Worm (Caenorhabditis elegans) whole organism, L2 larva: ENCODE measurements around the gene pyr-1.

ENCODE experiments used
- C34F6.9 ChIP-seq: fragments of 150-350 bp; optimal IDR thresholded peaks from 2 replicates; lab custom pipeline; 2014; ENCODE audit warnings: missing biosample characterization, missing genetic modification characterization
- F13H6.1 ChIP-seq: sonication (generic microtip); optimal IDR thresholded peaks from 2 replicates; lab custom pipeline; 2016; ENCODE audit warnings: missing genetic modification characterization, missing compliant biosample characterization
- R02D3.7 ChIP-seq: fragments of 150-350 bp; optimal IDR thresholded peaks from 2 replicates; lab custom pipeline; 2014; ENCODE audit warnings: missing biosample characterization, missing genetic modification characterization
- Y55F3AM.14 ChIP-seq: fragments of 200-800 bp; sonication (Bioruptor generic); optimal IDR thresholded peaks from 2 replicates; lab custom pipeline; 2018; ENCODE audit warnings: mild to moderate bottlenecking, missing genetic modification characterization, missing compliant biosample characterization
- ZK546.5 ChIP-seq: sonication (generic microtip); optimal IDR thresholded peaks from 2 replicates; lab custom pipeline; 2017; ENCODE audit warnings: missing biosample characterization, missing genetic modification characterization
- alr-1 ChIP-seq: fragments of 150-350 bp; optimal IDR thresholded peaks from 2 replicates; lab custom pipeline; 2014; ENCODE audit warnings: missing biosample characterization, missing genetic modification characterization
- aly-2 ChIP-seq: fragments of 150-350 bp; optimal IDR thresholded peaks from 2 replicates; lab custom pipeline; 2014; ENCODE audit warnings: missing biosample characterization, missing genetic modification characterization
- ama-1 ChIP-seq: fragments of 150-350 bp; optimal IDR thresholded peaks from 2 replicates; lab custom pipeline; 2018; ENCODE audit warnings: inconsistent platforms
- ceh-16 ChIP-seq: fragments of 150-350 bp; optimal IDR thresholded peaks from 2 replicates; lab custom pipeline; 2014; ENCODE audit warnings: missing biosample characterization, missing genetic modification characterization
- ceh-82 ChIP-seq: fragments of 150-350 bp; optimal IDR thresholded peaks from 2 replicates; lab custom pipeline; 2014; ENCODE audit warnings: missing biosample characterization, missing genetic modification characterization
- crh-2 ChIP-seq: sonication (generic microtip); optimal IDR thresholded peaks from 2 replicates; lab custom pipeline; 2017; ENCODE audit warnings: missing biosample characterization, missing genetic modification characterization
- dmd-4 ChIP-seq: sonication (generic microtip); optimal IDR thresholded peaks from 2 replicates; lab custom pipeline; 2017; ENCODE audit warnings: missing biosample characterization, missing genetic modification characterization
- elt-1 ChIP-seq: fragments of 150-350 bp; optimal IDR thresholded peaks from 2 replicates; lab custom pipeline; 2014; ENCODE audit warnings: missing biosample characterization, missing genetic modification characterization
- elt-3 ChIP-seq: sonication (generic microtip); optimal IDR thresholded peaks from 2 replicates; lab custom pipeline; 2017; ENCODE audit warnings: missing biosample characterization, missing genetic modification characterization
- fos-1 ChIP-seq: fragments of 150-350 bp; optimal IDR thresholded peaks from 2 replicates; lab custom pipeline; 2014; ENCODE audit warnings: missing biosample characterization, missing genetic modification characterization
- gmeb-1 ChIP-seq: fragments of 150-350 bp; optimal IDR thresholded peaks from 2 replicates; lab custom pipeline; 2014; ENCODE audit warnings: missing biosample characterization, missing genetic modification characterization
- lsy-2 ChIP-seq, 2 experiments: fragments of 150-350 bp in 1 of 2; sonication (generic microtip) in 1 of 2; optimal IDR thresholded peaks; 2 replicates each; lab custom pipeline; 2014 to 2017; ENCODE audit warnings: missing biosample characterization in 2 of 2, missing genetic modification characterization in 2 of 2
- mab-5 ChIP-seq: fragments of 150-350 bp; optimal IDR thresholded peaks from 2 replicates; lab custom pipeline; 2014; ENCODE audit warnings: missing biosample characterization, missing genetic modification characterization
- mbf-1 ChIP-seq: sonication (generic microtip); optimal IDR thresholded peaks from 2 replicates; lab custom pipeline; 2017; ENCODE audit warnings: missing biosample characterization, missing genetic modification characterization
- mdl-1 ChIP-seq, 2 experiments: fragments of 150-350 bp in 1 of 2; sonication (generic microtip) in 1 of 2; optimal IDR thresholded peaks; 2 replicates each; lab custom pipeline; 2017; ENCODE audit warnings: missing biosample characterization in 2 of 2, missing genetic modification characterization in 2 of 2
- nhr-10 ChIP-seq: sonication (generic microtip); optimal IDR thresholded peaks from 2 replicates; lab custom pipeline; 2017; ENCODE audit warnings: missing biosample characterization, missing genetic modification characterization
- nhr-12 ChIP-seq: fragments of 150-350 bp; optimal IDR thresholded peaks from 2 replicates; lab custom pipeline; 2014; ENCODE audit warnings: missing biosample characterization, missing genetic modification characterization
- nhr-129 ChIP-seq: fragments of 150-350 bp; optimal IDR thresholded peaks from 2 replicates; lab custom pipeline; 2014; ENCODE audit warnings: missing biosample characterization, missing genetic modification characterization
- nhr-21 ChIP-seq: fragments of 150-350 bp; optimal IDR thresholded peaks from 2 replicates; lab custom pipeline; 2014; ENCODE audit warnings: missing biosample characterization, missing genetic modification characterization
- nhr-23 ChIP-seq: fragments of 150-350 bp; optimal IDR thresholded peaks from 2 replicates; lab custom pipeline; 2014; ENCODE audit warnings: missing biosample characterization, missing genetic modification reagents, missing genetic modification characterization
- nhr-237 ChIP-seq: fragments of 150-350 bp; optimal IDR thresholded peaks from 2 replicates; lab custom pipeline; 2014; ENCODE audit warnings: missing biosample characterization, missing genetic modification characterization
- nhr-25 ChIP-seq: fragments of 150-350 bp; sonication (generic microtip); optimal IDR thresholded peaks from 3 replicates; lab custom pipeline; 2014; ENCODE audit warnings: missing biosample characterization, missing genetic modification characterization
- nhr-6 ChIP-seq: fragments of 150-350 bp; optimal IDR thresholded peaks from 2 replicates; lab custom pipeline; 2014; ENCODE audit warnings: missing biosample characterization, missing genetic modification characterization
- nhr-77 ChIP-seq: fragments of 150-350 bp; optimal IDR thresholded peaks from 2 replicates; lab custom pipeline; 2014; ENCODE audit warnings: missing biosample characterization, missing genetic modification characterization
- sem-4 ChIP-seq: fragments of 150-350 bp; optimal IDR thresholded peaks from 2 replicates; lab custom pipeline; 2014; ENCODE audit warnings: missing biosample characterization, missing genetic modification reagents, missing genetic modification characterization
- sma-3 ChIP-seq: sonication (generic microtip); optimal IDR thresholded peaks from 2 replicates; lab custom pipeline; 2016; ENCODE audit warnings: missing genetic modification reagents, missing genetic modification characterization, missing compliant biosample characterization
- snpc-4 ChIP-seq: fragments of 150-350 bp; optimal IDR thresholded peaks from 2 replicates; lab custom pipeline; 2014; ENCODE audit warnings: missing biosample characterization, missing genetic modification characterization
- unc-55 ChIP-seq: fragments of 150-350 bp; sonication (generic microtip); optimal IDR thresholded peaks from 3 replicates; lab custom pipeline; 2014; ENCODE audit warnings: missing biosample characterization, missing genetic modification reagents, missing genetic modification characterization
- unc-62 ChIP-seq: fragments of 150-350 bp; optimal IDR thresholded peaks from 2 replicates; lab custom pipeline; 2014; ENCODE audit warnings: missing biosample characterization, missing genetic modification reagents, missing genetic modification characterization
- zag-1 ChIP-seq: fragments of 150-350 bp; optimal IDR thresholded peaks from 2 replicates; lab custom pipeline; 2014; ENCODE audit warnings: missing biosample characterization, missing genetic modification characterization
- ztf-1 ChIP-seq: fragments of 200-800 bp; sonication (Bioruptor generic); conservative IDR thresholded peaks from 2 replicates; pipeline ENCODE4 v1.3.6; 2022; ENCODE audit warnings: missing genetic modification characterization, missing compliant biosample characterization
- ztf-11 ChIP-seq: sonication (generic microtip); optimal IDR thresholded peaks from 2 replicates; lab custom pipeline; 2017; ENCODE audit warnings: missing biosample characterization, missing genetic modification characterization
- ztf-4 ChIP-seq: fragments of 150-350 bp; optimal IDR thresholded peaks from 2 replicates; lab custom pipeline; 2014; ENCODE audit warnings: missing biosample characterization, missing genetic modification characterization

The pyr-1 gene

DNA sequence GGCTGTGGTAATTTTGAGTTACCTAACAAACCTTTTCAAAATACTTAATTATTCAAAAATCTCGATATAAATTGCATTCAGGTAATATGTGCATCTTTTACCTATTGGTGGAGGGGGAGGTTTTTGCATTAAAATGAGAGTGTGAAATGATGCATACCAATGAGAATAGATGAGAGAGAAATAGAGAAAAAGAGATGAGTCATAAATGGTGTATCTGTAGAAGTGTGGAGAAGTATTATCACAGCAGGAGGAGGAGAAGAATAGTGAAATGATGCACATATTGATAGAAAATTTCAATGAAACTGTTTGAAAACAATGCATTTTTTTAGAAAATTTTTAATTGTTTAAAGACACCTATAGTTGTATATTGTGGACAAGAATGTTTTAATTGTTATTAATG lies 10.4 kb upstream of the pyr-1 start:
- TF ChIP-seq C34F6.9 (peak; percentile 5), fos-1 (tag; lab: Kevin White, UChicago) (peak; percentile 84), ztf-4 (no peak), elt-3 (no peak), crh-2 (tag; lab: Kevin White, UChicago) (peak; percentile 24), dmd-4 (tag; lab: Kevin White, UChicago) (no peak)

DNA sequence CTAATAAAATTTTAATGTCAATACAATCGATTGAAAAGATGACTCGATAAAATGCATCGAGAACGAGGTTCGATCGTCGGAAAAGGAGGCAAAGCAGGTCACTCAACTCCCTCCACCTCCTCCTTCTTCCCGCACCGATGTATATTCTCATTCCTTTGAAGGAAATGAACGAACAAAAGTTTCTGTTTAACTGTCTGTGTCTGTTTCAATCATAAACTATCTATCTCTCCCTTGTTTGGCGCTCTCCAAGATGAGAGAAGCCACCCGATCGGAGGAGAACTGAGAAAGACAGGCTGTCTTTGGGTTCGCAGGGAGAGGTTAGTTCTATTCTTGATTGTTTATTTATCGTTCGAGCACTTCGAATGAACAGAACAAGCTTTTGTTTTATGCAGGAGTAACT lies 9.8 kb upstream of the pyr-1 start, which contains the start of gene D2085.7:
TSS of gene D2085.7 (plus strand) at position 251 of the 400 bp plus-strand sequence.
- no peak for TF ChIP-seq nhr-10 (tag; lab: Kevin White, UChicago)
- peak; percentile 63 for TF ChIP-seq fos-1 (tag; lab: Kevin White, UChicago)
- TF ChIP-seq, all 48 proteins: peak for 1

DNA sequence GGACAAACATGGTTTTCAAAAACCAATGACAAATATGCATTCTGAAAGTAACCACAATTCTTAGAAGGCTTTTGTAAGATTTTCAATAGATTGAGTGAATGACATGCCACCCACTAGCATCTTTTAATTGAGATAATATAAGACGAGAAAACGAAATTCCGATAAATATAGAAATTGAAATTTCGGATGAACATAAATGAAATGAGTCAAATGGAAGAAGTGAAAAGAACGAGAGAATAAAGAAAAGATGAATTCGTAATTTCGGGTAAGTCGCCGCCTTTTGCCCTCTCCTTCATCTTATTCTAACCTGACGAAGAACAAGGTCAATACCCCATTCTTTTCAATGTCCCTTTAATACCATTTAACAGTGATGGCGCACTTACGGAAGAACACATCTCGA lies 8.5 kb upstream of the pyr-1 start:
- no peak for TF ChIP-seq F13H6.1 (tag; lab: Kevin White, UChicago)
- no peak for TF ChIP-seq nhr-6
- TF ChIP-seq unc-55 (GFP tag; lab: Kevin White, UChicago): no peak

DNA sequence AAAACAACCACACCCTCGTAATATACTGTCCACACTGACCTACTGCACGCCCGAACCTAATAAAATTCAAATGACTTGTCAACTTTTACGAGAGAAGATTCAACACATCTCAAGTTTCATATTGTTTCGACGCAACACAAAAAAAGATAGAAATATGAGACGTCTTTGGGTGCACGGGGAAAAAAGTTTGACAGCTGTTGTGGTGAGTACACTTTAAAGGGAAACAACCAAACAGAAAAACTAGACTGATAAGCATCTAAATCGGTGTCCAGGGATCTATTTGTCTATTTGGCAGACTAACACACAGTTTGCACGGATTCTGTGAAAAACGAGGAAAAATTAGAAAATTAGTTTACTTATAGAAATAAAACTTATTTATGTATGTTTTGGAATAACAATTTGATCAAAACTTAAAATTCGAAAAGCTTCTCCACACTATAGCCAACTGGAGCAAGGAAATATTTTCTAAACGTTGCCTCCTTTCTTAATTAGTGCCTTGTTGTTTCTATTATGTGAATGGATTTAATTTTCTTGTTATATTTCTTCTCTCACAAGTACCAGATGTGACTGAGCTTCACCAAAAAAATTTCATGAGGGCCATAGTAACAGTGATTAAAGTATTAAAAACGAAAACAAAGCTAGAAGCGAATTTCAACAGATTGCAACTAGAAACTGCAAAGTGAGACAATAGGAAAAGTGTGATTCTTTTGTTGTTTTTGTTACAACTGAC lies 7.1 kb upstream of the pyr-1 start:
- TF ChIP-seq F13H6.1 (tag; lab: Kevin White, UChicago) (peak; percentile 20), crh-2 (tag; lab: Kevin White, UChicago) (no peak), nhr-25 (tag; lab: Kevin White, UChicago) (no peak)

DNA sequence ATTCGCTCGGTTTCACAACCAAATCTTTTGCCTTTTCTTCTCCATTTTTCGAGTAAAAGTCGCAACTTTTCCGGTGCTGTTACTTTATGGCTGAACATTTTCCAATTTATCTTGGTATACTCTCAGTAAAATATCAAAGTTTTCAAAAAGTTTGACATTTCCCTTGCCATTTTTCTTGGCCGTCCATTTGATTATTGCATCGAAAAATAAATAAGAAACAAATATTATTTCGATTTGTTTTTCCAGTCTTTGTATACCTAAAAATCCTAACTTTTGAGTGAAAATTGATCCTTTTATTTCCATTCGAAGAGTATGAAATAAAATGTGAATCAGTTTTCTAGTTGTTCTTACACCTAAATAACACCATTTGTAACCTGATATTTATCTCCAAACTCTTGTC lies 4.5 kb upstream of the pyr-1 start:
- TF ChIP-seq nhr-237 (tag; lab: Kevin White, UChicago) (no peak), ZK546.5 (tag; lab: Kevin White, UChicago) (no peak), nhr-129 (no peak), mab-5 (tag; lab: Kevin White, UChicago) (no peak), sma-3 (GFP tag; lab: Kevin White, UChicago) (no peak), ztf-4 (no peak), ztf-11 (tag; lab: Kevin White, UChicago) (no peak), ztf-1 (GFP tag; lab: Robert Waterston, UW) (no peak), alr-1 (tag; lab: Kevin White, UChicago) (no peak)

DNA sequence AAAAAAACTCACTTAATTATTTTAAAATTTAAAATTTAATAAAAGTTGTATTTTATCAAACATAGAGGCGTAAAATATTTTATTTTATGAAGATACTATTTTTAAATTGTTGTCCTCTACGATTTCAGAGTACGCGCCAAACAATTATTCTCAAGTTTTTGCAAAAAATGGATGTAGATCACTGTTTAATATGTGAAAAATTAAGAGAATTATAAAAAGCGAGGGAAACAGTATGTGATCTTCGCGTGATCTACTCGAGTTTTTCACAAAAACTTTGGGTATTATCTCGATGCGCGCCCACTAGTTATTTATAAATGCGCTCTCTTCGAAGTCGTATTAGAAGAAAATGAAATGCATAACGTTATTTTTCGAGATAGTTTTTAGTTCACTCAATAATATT lies 2.1 kb upstream of the pyr-1 start:
- no peak for TF ChIP-seq mdl-1 (tag; optimal IDR thresholded peaks at IDR 0.05; lab: Kevin White, UChicago)
- no peak for TF ChIP-seq unc-62 (GFP tag; lab: Kevin White, UChicago)

DNA sequence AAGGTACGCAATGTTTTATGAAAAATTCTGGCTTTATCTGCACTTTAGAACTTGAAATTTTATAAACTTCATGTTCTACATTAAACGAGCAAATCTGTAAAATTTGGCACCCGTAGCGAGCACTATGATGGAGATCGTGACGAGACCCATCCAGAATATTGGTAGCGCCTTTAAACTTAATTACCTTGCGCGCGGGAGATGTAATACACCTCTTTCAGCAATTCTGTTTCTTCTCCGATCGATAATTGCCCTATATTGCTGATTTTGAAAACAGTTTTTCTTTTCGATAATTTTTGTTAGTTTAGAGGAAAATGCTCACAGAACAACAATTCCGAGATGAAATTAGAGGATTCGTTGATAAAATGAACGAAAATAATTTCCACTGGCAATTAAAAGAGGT lies 7.9 kb downstream of the pyr-1 start, which contains the start of gene atg-10:
TSS of gene atg-10 (plus strand) at position 301 of the 400 bp plus-strand sequence.
- TF ChIP-seq nhr-77 (tag; lab: Kevin White, UChicago): no peak

DNA sequence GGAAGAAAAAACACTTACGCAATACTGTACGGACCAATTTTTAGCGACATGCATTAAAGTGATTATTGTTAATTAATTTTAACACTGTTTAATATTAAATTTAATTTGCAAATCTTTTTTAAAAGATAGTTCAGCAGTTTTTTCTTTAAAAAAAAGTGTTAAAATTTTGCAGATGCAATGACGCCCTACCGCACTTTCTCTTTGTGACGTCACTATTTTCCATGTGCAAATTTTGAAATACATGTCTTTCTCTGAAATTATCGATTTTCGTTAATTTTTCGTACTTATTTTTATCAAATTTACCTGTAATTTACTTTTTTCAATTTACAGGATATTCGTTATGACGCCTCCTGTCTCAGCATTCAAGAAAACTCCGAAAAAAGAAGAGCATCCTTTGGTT lies 10.6 kb downstream of the pyr-1 start, which contains the start of the genes piga-1 and eif-2Bepsilon:
TSS of gene piga-1 (minus strand) at position 174 of the 400 bp plus-strand sequence.
TSS of gene eif-2Bepsilon (plus strand) at position 331 of the 400 bp plus-strand sequence.
- no peak for TF ChIP-seq alr-1 (tag; lab: Kevin White, UChicago)
- TF ChIP-seq aly-2: no peak
- TF ChIP-seq nhr-12 (tag; lab: Kevin White, UChicago): no peak
- TF ChIP-seq ztf-1 (GFP tag; lab: Robert Waterston, UW): no peak
- TF ChIP-seq ceh-16 (tag; lab: Kevin White, UChicago): no peak
- no peak for TF ChIP-seq elt-1 (tag; lab: Kevin White, UChicago)
- TF ChIP-seq gmeb-1 (tag; lab: Kevin White, UChicago): no peak
- no peak for TF ChIP-seq ama-1 (lab: Kevin White, UChicago)
- TF ChIP-seq nhr-129: peak; percentile 48
- TF ChIP-seq nhr-21: no peak
- no peak for TF ChIP-seq ceh-82 (tag; lab: Kevin White, UChicago)
- TF ChIP-seq crh-2 (tag; lab: Kevin White, UChicago): peak; percentile 72
- no peak for TF ChIP-seq snpc-4 (tag; lab: Kevin White, UChicago)
- no peak for TF ChIP-seq ZK546.5 (tag; lab: Kevin White, UChicago)
- no peak for TF ChIP-seq nhr-10 (tag; lab: Kevin White, UChicago)
- no peak for TF ChIP-seq sma-3 (GFP tag; lab: Kevin White, UChicago)
- TF ChIP-seq mbf-1: no peak
- peak; percentile 84 for TF ChIP-seq unc-55 (GFP tag; lab: Kevin White, UChicago)
- TF ChIP-seq mab-5 (tag; lab: Kevin White, UChicago): no peak
- peak in 1 of 2 experiments; percentile 74 for TF ChIP-seq lsy-2 (tag; optimal IDR thresholded peaks at IDR 0.05; lab: Kevin White, UChicago)
- TF ChIP-seq R02D3.7 (tag; lab: Kevin White, UChicago): no peak
- no peak for TF ChIP-seq nhr-23 (tag; lab: Kevin White, UChicago)
- no peak for TF ChIP-seq Y55F3AM.14 (GFP tag; lab: Kevin White, UChicago)
- TF ChIP-seq elt-3: no peak
- peak; percentile 24 for TF ChIP-seq nhr-6
- TF ChIP-seq nhr-77 (tag; lab: Kevin White, UChicago): no peak
- no peak for TF ChIP-seq F13H6.1 (tag; lab: Kevin White, UChicago)
- no peak for TF ChIP-seq zag-1 (tag; lab: Kevin White, UChicago)
- TF ChIP-seq sem-4 (tag; lab: Kevin White, UChicago): no peak
